Worm (Caenorhabditis elegans): ENCODE measurements around the gene spp-11.

- TF ChIP-seq lin-13 (GFP tag; optimal IDR thresholded peaks at IDR 0.05) (no peak), pqm-1 (tag; optimal IDR thresholded peaks at IDR 0.05) (no peak), php-3 (GFP tag; IDR thresholded peaks at IDR 0.05) (no peak), skn-1 (tag; optimal IDR thresholded peaks at IDR 0.05) (no peak), unc-39 (tag; optimal IDR thresholded peaks at IDR 0.05) (no peak), pha-4 (GFP tag; IDR thresholded peaks at IDR 0.05) (no peak), pha-4 (tag; optimal IDR thresholded peaks at IDR 0.05) (no peak), mes-2 (tag; optimal IDR thresholded peaks at IDR 0.05; ENCODE audit: poor library complexity, severe bottlenecking) (no peak), ces-1 (GFP tag; optimal IDR thresholded peaks at IDR 0.05) (no peak)
Measured at ce11 chrII:6417999-6418398, 10.8 kb upstream of the spp-11 start.

Measured in whole organism, L4 larva.